Fruit fly (Drosophila melanogaster) whole organism, prepupa: ENCODE data around the gene crp.

ENCODE experiments used
- Blimp-1 ChIP-seq: fragments of 200-800 bp; sonication (Bioruptor generic); optimal IDR thresholded peaks from 3 replicates; lab custom pipeline; 2017; ENCODE audit warnings: missing biosample characterization, missing genetic modification characterization, mild to moderate bottlenecking, moderate library complexity, missing genetic modification reagents
- CG10631 ChIP-seq: fragments of 200-800 bp; sonication (Bioruptor generic); optimal IDR thresholded peaks from 2 replicates; lab custom pipeline; 2016; ENCODE audit warnings: missing biosample characterization, missing genetic modification characterization
- CG10669 ChIP-seq: fragments of 200-800 bp; sonication (Bioruptor generic); optimal IDR thresholded peaks from 3 replicates; lab custom pipeline; 2018; ENCODE audit warnings: missing biosample characterization, mild to moderate bottlenecking, missing genetic modification characterization, moderate library complexity
- CG11902 ChIP-seq: fragments of 200-800 bp; sonication (Bioruptor generic); optimal IDR thresholded peaks from 3 replicates; lab custom pipeline; 2016; ENCODE audit warnings: missing biosample characterization, missing genetic modification characterization
- CG15336 ChIP-seq: fragments of 200-800 bp; sonication (Bioruptor generic); IDR thresholded peaks from 2 replicates; pipeline ENCODE4 v1.3.6; 2022; ENCODE audit warnings: missing biosample characterization, missing genetic modification characterization
- CG16779 ChIP-seq: fragments of 200-800 bp; sonication (Bioruptor generic); optimal IDR thresholded peaks from 3 replicates; lab custom pipeline; 2017; ENCODE audit warnings: missing biosample characterization, mild to moderate bottlenecking, missing genetic modification characterization
- CG31627 ChIP-seq: fragments of 200-800 bp; sonication (Bioruptor generic); optimal IDR thresholded peaks from 3 replicates; lab custom pipeline; 2016; ENCODE audit warnings: missing biosample characterization, missing genetic modification characterization
- CG32006 ChIP-seq: fragments of 200-800 bp; sonication (Bioruptor generic); optimal IDR thresholded peaks from 3 replicates; lab custom pipeline; 2017; ENCODE audit warnings: missing biosample characterization, mild to moderate bottlenecking, missing genetic modification characterization
- CG34406 ChIP-seq: fragments of 200-800 bp; sonication (Bioruptor generic); optimal IDR thresholded peaks from 3 replicates; lab custom pipeline; 2016; ENCODE audit warnings: missing biosample characterization, missing genetic modification characterization
- CG4318 ChIP-seq: fragments of 200-800 bp; sonication (Bioruptor generic); optimal IDR thresholded peaks from 3 replicates; lab custom pipeline; 2017; ENCODE audit warnings: missing biosample characterization, mild to moderate bottlenecking, missing genetic modification characterization
- CG6163 ChIP-seq: fragments of 200-800 bp; sonication (Bioruptor generic); IDR thresholded peaks from 3 replicates; pipeline ENCODE4 v1.3.6; 2022; ENCODE audit warnings: missing biosample characterization, missing genetic modification characterization
- CG6276 ChIP-seq: fragments of 200-800 bp; sonication (Bioruptor generic); optimal IDR thresholded peaks from 2 replicates; lab custom pipeline; 2017; ENCODE audit warnings: missing biosample characterization, mild to moderate bottlenecking, missing genetic modification characterization
- CG6854 ChIP-seq: fragments of 200-800 bp; sonication (Bioruptor generic); optimal IDR thresholded peaks from 2 replicates; lab custom pipeline; 2017; ENCODE audit warnings: missing biosample characterization, mild to moderate bottlenecking, missing genetic modification characterization
- CG8119 ChIP-seq: fragments of 200-800 bp; sonication (Bioruptor generic); IDR thresholded peaks from 3 replicates; pipeline ENCODE4 v1.3.6; 2022; ENCODE audit warnings: missing biosample characterization, missing genetic modification characterization
- CG8632 ChIP-seq: fragments of 200-800 bp; sonication (Bioruptor generic); optimal IDR thresholded peaks from 3 replicates; lab custom pipeline; 2016; ENCODE audit warnings: missing biosample characterization, missing genetic modification characterization
- CG9139 ChIP-seq: fragments of 200-800 bp; sonication (Bioruptor generic); optimal IDR thresholded peaks from 3 replicates; lab custom pipeline; 2017; ENCODE audit warnings: missing biosample characterization, mild to moderate bottlenecking, missing genetic modification characterization
- Ets96B ChIP-seq: fragments of 200-800 bp; optimal IDR thresholded peaks from 2 replicates; lab custom pipeline; 2019; ENCODE audit warnings: missing biosample characterization, mild to moderate bottlenecking, missing genetic modification characterization, moderate library complexity
- Gug ChIP-seq: fragments of 200-800 bp; sonication (Bioruptor generic); IDR thresholded peaks from 2 replicates; pipeline ENCODE4 v1.3.6; 2022; ENCODE audit warnings: missing biosample characterization, missing genetic modification characterization
- Hr38 ChIP-seq: sonication (Bioruptor generic); optimal IDR thresholded peaks from 2 replicates; lab custom pipeline; 2016; ENCODE audit warnings: missing biosample characterization, missing genetic modification characterization
- Hr39 ChIP-seq: fragments of 200-800 bp; sonication (Bioruptor generic); optimal IDR thresholded peaks from 2 replicates; lab custom pipeline; 2016; ENCODE audit warnings: missing biosample characterization, missing genetic modification characterization
- Hr4 ChIP-seq: fragments of 200-800 bp; sonication (Bioruptor generic); optimal IDR thresholded peaks from 3 replicates; lab custom pipeline; 2016; ENCODE audit warnings: missing biosample characterization, missing genetic modification characterization
- Lpt ChIP-seq: fragments of 200-800 bp; sonication (Bioruptor generic); optimal IDR thresholded peaks from 3 replicates; lab custom pipeline; 2016; ENCODE audit warnings: missing biosample characterization, missing genetic modification characterization
- Met ChIP-seq: fragments of 200-800 bp; sonication (Bioruptor generic); optimal IDR thresholded peaks from 3 replicates; lab custom pipeline; 2016; ENCODE audit warnings: missing biosample characterization, missing genetic modification characterization
- Sox102F ChIP-seq: fragments of 200-800 bp; sonication (Bioruptor generic); optimal IDR thresholded peaks from 2 replicates; lab custom pipeline; 2016; ENCODE audit warnings: missing biosample characterization, mild to moderate bottlenecking, missing genetic modification characterization
- Sox14 ChIP-seq: fragments of 200-800 bp; sonication (Bioruptor generic); optimal IDR thresholded peaks from 3 replicates; lab custom pipeline; 2016; ENCODE audit warnings: missing biosample characterization, missing genetic modification characterization
- Sox15 ChIP-seq: fragments of 200-800 bp; sonication (Bioruptor generic); optimal IDR thresholded peaks from 3 replicates; lab custom pipeline; 2016; ENCODE audit warnings: missing biosample characterization, missing genetic modification characterization
- achi ChIP-seq: fragments of 200-800 bp; sonication (Bioruptor generic); optimal IDR thresholded peaks from 3 replicates; lab custom pipeline; 2016; ENCODE audit warnings: missing biosample characterization, missing genetic modification characterization
- cyc ChIP-seq: fragments of 200-800 bp; sonication (Bioruptor generic); optimal IDR thresholded peaks from 3 replicates; lab custom pipeline; 2016; ENCODE audit warnings: missing biosample characterization, missing genetic modification characterization
- dsx ChIP-seq: fragments of 200-800 bp; optimal IDR thresholded peaks from 3 replicates; lab custom pipeline; 2019; ENCODE audit warnings: missing biosample characterization, mild to moderate bottlenecking, missing genetic modification characterization, moderate library complexity; ENCODE audit not compliant: poor library complexity, severe bottlenecking
- esn ChIP-seq: fragments of 200-800 bp; sonication (Bioruptor generic); optimal IDR thresholded peaks from 2 replicates; lab custom pipeline; 2016; ENCODE audit warnings: missing biosample characterization, mild to moderate bottlenecking, missing genetic modification characterization, moderate library complexity
- fd59A ChIP-seq: fragments of 200-800 bp; sonication (Bioruptor generic); optimal IDR thresholded peaks from 2 replicates; lab custom pipeline; 2017; ENCODE audit warnings: missing biosample characterization, mild to moderate bottlenecking, missing genetic modification characterization, missing genetic modification reagents
- lz ChIP-seq: fragments of 200-800 bp; sonication (Bioruptor generic); optimal IDR thresholded peaks from 3 replicates; lab custom pipeline; 2016; ENCODE audit warnings: missing biosample characterization, missing genetic modification characterization
- net ChIP-seq: fragments of 200-800 bp; sonication (Bioruptor generic); optimal IDR thresholded peaks from 3 replicates; lab custom pipeline; 2016; ENCODE audit warnings: missing biosample characterization, missing genetic modification characterization
- salr ChIP-seq, 2 experiments: fragments of 200-800 bp; sonication (Bioruptor generic); optimal IDR thresholded peaks; 3 replicates each; lab custom pipeline; 2016 to 2018; ENCODE audit warnings: missing biosample characterization in 2 of 2, missing genetic modification characterization in 2 of 2, mild to moderate bottlenecking in 1 of 2
- spab ChIP-seq: fragments of 200-800 bp; sonication (Bioruptor generic); optimal IDR thresholded peaks from 2 replicates; lab custom pipeline; 2017; ENCODE audit warnings: missing biosample characterization, mild to moderate bottlenecking, missing genetic modification characterization, missing genetic modification reagents
- ss ChIP-seq, 2 experiments: fragments of 200-800 bp; sonication (Bioruptor generic); optimal IDR thresholded peaks; 2 replicates in 1 of 2; 3 replicates in 1 of 2; lab custom pipeline; 2017 to 2018; ENCODE audit warnings: mild to moderate bottlenecking in 2 of 2, missing biosample characterization in 2 of 2, missing genetic modification characterization in 2 of 2, moderate library complexity in 1 of 2
- vri ChIP-seq: fragments of 200-800 bp; sonication (Bioruptor generic); optimal IDR thresholded peaks from 3 replicates; lab custom pipeline; 2016; ENCODE audit warnings: missing biosample characterization, mild to moderate bottlenecking, missing genetic modification characterization

Gene crp

DNA sequence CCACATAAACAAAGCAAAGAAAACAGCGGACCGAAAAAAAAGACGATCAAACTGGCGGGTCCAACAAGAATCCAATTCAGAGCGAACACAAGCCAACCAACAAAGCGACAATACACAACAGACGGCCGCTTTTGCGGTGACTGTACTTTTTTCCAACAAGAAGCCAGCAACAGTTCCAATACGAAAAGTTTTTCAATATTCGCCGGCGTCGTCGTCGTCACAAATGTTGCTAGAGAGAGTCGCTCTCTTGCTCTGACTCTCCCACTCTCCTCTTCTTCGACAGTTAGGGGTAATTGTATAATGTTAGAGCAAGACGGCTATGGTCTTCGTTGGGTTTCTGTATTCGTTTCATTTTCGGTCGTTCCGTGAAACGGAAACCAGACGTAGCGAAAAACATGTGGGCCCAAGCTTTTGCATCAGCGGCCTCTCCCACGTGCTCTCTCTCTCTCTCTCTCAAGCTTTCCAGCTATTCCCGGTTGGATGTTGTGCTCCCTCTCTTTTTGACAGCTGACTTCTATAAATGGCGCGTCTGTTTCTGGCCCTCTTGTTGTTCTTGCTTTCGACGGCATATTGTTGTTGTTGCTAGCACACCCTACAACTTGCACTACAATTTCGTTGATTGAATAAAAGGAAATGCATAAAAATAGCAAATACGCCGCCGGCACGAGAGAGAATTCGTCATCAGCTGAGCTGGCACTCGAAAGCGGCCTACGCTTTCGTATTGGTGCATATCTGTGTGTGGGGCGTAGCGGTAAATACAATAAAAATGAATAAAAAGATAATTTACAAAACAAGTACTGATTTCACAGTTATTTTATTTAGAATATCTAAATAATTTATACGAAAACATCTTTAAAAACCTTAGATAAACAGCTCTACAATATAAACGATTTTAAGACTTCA is 18.0 kb downstream of the crp start (continued):
- TF ChIP-seq CG15336 (GFP tag; lab: Robert Waterston, UW) (no peak), Hr39 (GFP tag; lab: Kevin White, UChicago) (no peak), achi (GFP tag; lab: Kevin White, UChicago) (peak; percentile 65), Lpt (GFP tag; lab: Kevin White, UChicago) (peak; percentile 79), esn (GFP tag; lab: Kevin White, UChicago) (peak; percentile 78), Met (GFP tag; lab: Kevin White, UChicago) (peak; percentile 71), Sox15 (GFP tag; lab: Kevin White, UChicago) (no peak), CG34406 (peak; percentile 74), CG32006 (GFP tag; lab: Kevin White, UChicago) (peak; percentile 2), Sox102F (GFP tag; lab: Kevin White, UChicago) (peak; percentile 78), CG8632 (peak; percentile 38), Hr4 (GFP tag; lab: Kevin White, UChicago) (peak; percentile 6), ss (GFP tag; optimal IDR thresholded peaks at IDR 0.05; lab: Kevin White, UChicago) (peak; percentile 78 to 83), CG10669 (GFP tag; lab: Kevin White, UChicago) (peak; percentile 11), CG6276 (GFP tag; lab: Kevin White, UChicago) (peak; percentile 70), CG9139 (GFP tag; lab: Kevin White, UChicago) (peak; percentile 80)

DNA sequence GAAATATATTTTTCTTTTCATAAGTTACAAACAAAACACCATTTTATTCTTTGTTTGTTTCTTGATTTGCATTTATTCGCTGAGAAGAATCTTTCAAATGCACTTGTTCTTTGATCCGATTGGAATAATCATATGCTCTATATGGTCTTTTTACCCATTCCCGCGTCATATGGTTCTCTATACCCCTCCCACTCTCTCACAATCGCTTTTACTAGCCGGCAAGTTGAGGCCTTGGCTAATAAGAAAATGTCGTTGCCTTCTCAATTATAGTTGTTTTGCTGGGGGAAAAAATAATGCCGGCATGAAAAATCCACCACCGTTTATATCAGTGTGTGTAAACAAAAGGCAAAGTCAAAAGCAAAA is 18.7 kb downstream of the crp start:
- TF ChIP-seq Hr38 (GFP tag; lab: Kevin White, UChicago) (no peak), fd59A (peak; percentile 1), CG10631 (GFP tag; lab: Kevin White, UChicago) (peak; percentile 10), salr (GFP tag; optimal IDR thresholded peaks at IDR 0.05; lab: Kevin White, UChicago) (no peak), Sox14 (GFP tag; lab: Kevin White, UChicago) (peak; percentile 23)

DNA sequence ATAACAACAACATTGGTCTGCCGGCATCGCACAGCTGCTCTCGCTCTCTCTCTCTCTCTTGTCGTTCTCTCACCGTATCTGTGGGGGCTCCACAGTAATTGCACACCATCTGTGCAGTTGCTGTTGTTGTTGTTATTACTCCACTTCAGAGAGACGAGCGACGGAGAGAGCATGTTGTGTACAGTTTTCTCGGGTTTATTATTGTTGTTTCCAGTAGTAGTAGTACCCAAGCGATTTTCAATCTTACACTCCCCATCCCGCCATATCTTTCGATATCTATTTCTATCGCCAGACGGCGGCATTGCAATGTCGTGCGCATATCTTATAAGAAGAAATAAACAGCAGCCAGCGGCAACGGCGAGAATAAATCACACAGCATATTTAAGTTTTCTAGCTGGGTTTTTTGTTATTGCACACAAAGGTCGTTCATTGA is 19.4 kb downstream of the crp start:
- TF ChIP-seq Lpt (GFP tag; lab: Kevin White, UChicago), result peak; percentile 42
- no peak for TF ChIP-seq CG6163
- peak; percentile 40 for TF ChIP-seq net (GFP tag; lab: Kevin White, UChicago)
- TF ChIP-seq CG15336 (GFP tag; lab: Robert Waterston, UW), result no peak
- no peak for TF ChIP-seq CG11902 (GFP tag; lab: Kevin White, UChicago)
- no peak for TF ChIP-seq spab (GFP tag; lab: Kevin White, UChicago)
- TF ChIP-seq CG6854 (GFP tag; lab: Kevin White, UChicago), result peak; percentile 58
- no peak for TF ChIP-seq CG8119 (GFP tag; lab: Robert Waterston, UW)
- TF ChIP-seq Sox14 (GFP tag; lab: Kevin White, UChicago), result no peak
- TF ChIP-seq dsx (GFP tag; lab: Kevin White, UChicago), result peak; percentile 56
- TF ChIP-seq CG6276 (GFP tag; lab: Kevin White, UChicago), result peak; percentile 32
- peak; percentile 54 for TF ChIP-seq vri (GFP tag; lab: Kevin White, UChicago)
- no peak for TF ChIP-seq Gug
- TF ChIP-seq ss (GFP tag; optimal IDR thresholded peaks at IDR 0.05; lab: Kevin White, UChicago), result no peak

DNA sequence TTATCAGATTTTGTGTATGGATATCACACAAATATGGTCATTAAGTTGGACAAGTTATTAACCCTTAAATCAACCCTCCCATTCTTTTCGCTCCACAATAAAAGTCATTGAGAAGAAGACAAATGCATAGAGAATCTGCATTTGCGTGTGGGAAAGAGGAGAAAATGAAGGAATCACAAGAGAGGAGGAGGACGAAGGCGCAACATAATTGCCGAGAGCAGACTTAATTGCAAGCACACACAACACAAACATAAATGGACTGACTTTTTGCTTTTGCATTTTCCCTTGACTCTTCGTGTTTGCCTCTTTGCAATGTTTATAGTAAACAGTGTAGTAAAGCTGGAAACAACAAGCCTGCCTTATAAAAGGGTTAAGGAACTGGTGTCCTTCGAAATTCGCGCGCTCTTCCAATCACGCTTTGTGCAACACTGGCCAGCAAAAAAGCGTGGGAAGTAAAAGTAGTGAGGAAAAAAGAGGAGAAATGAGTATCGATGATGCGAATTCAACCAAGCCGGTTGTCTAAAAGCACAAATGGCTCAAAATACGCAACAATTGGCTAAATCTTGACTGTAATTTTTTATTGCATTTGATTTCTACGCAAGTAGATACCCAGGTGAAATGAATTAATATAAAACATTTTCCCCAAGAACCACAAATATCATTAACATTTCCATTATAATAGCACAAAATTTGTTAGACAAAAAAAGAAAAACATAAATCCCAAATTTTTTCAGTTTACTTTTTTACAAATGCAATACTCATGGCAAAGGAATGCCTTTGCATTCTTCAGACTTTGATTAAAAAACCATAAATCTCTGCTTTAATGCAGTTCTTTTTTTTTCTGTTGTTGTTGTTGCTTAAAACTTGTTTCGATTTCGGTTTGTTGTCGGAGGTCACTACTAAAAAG is 20.1 kb downstream of the crp start:
- TF ChIP-seq Blimp-1 (GFP tag; lab: Kevin White, UChicago) (no peak), Hr38 (GFP tag; lab: Kevin White, UChicago) (no peak), Ets96B (tag; lab: Kevin White, UChicago) (peak; percentile 33), CG32006 (GFP tag; lab: Kevin White, UChicago) (no peak), spab (GFP tag; lab: Kevin White, UChicago) (peak; percentile 17), lz (GFP tag; lab: Kevin White, UChicago) (no peak), CG8632 (no peak), CG31627 (GFP tag; lab: Kevin White, UChicago) (no peak), net (GFP tag; lab: Kevin White, UChicago) (no peak), CG8119 (GFP tag; lab: Robert Waterston, UW) (no peak), cyc (no peak), CG4318 (GFP tag; lab: Kevin White, UChicago) (no peak), Lpt (GFP tag; lab: Kevin White, UChicago) (no peak), esn (GFP tag; lab: Kevin White, UChicago) (no peak), fd59A (peak; percentile 42), CG10669 (GFP tag; lab: Kevin White, UChicago) (peak; percentile 41), Sox14 (GFP tag; lab: Kevin White, UChicago) (peak; percentile 0), CG6276 (GFP tag; lab: Kevin White, UChicago) (no peak), CG10631 (GFP tag; lab: Kevin White, UChicago) (peak; percentile 52), vri (GFP tag; lab: Kevin White, UChicago) (no peak), CG11902 (GFP tag; lab: Kevin White, UChicago) (no peak), salr (GFP tag; optimal IDR thresholded peaks at IDR 0.05; lab: Kevin White, UChicago) (no peak), Sox15 (GFP tag; lab: Kevin White, UChicago) (no peak), CG16779 (no peak)
